Worm (Caenorhabditis elegans) whole organism, late embryonic: Measurements from ENCODE around the gene srv-13.

Source experiments
- C08G9.2 ChIP-seq: sonication (generic microtip); optimal IDR thresholded peaks from 2 replicates; lab custom pipeline; 2016; ENCODE audit warnings: mild to moderate bottlenecking, missing genetic modification characterization, moderate library complexity, missing compliant biosample characterization
- C38D4.7 ChIP-seq: fragments of 200-800 bp; sonication (Bioruptor generic); optimal IDR thresholded peaks from 2 replicates; lab custom pipeline; 2018; ENCODE audit warnings: mild to moderate bottlenecking, missing genetic modification characterization, moderate library complexity, missing compliant biosample characterization
- K02D7.2 ChIP-seq: sonication (generic microtip); optimal IDR thresholded peaks from 2 replicates; lab custom pipeline; 2017; ENCODE audit warnings: mild to moderate bottlenecking, missing genetic modification characterization, missing compliant biosample characterization
- ahr-1 ChIP-seq: sonication (generic microtip); optimal IDR thresholded peaks from 2 replicates; lab custom pipeline; 2016; ENCODE audit warnings: missing genetic modification characterization, missing compliant biosample characterization
- ama-1 ChIP-seq: fragments of 150-350 bp; optimal IDR thresholded peaks from 2 replicates; lab custom pipeline; 2014
- ceh-14 ChIP-seq: sonication (generic microtip); optimal IDR thresholded peaks from 2 replicates; lab custom pipeline; 2016; ENCODE audit warnings: missing genotype, missing genetic modification characterization, missing compliant biosample characterization
- ceh-22 ChIP-seq: sonication (generic microtip); optimal IDR thresholded peaks from 2 replicates; lab custom pipeline; 2017; ENCODE audit warnings: missing biosample characterization, missing genetic modification characterization
- ceh-24 ChIP-seq: sonication (generic microtip); optimal IDR thresholded peaks from 2 replicates; lab custom pipeline; 2016; ENCODE audit warnings: mild to moderate bottlenecking, missing genetic modification characterization, missing compliant biosample characterization
- ceh-31 ChIP-seq: sonication (generic microtip); optimal IDR thresholded peaks from 2 replicates; lab custom pipeline; 2016; ENCODE audit warnings: missing genetic modification characterization, missing compliant biosample characterization
- ceh-45 ChIP-seq: fragments of 200-800 bp; sonication (Bioruptor generic); IDR thresholded peaks from 2 replicates; pipeline ENCODE4 v1.3.6; 2022; ENCODE audit warnings: missing genetic modification reagents, missing genetic modification characterization, missing compliant biosample characterization
- ceh-9 ChIP-seq: sonication (generic microtip); optimal IDR thresholded peaks from 2 replicates; lab custom pipeline; 2016; ENCODE audit warnings: mild to moderate bottlenecking, missing genetic modification characterization, inconsistent platforms, missing compliant biosample characterization
- che-1 ChIP-seq: sonication (generic microtip); optimal IDR thresholded peaks from 2 replicates; lab custom pipeline; 2016; ENCODE audit warnings: mild to moderate bottlenecking, missing genetic modification characterization, missing compliant biosample characterization
- dve-1 ChIP-seq: sonication (generic microtip); optimal IDR thresholded peaks from 2 replicates; lab custom pipeline; 2017; ENCODE audit warnings: antibody characterized with exemption, mild to moderate bottlenecking, missing genetic modification characterization, missing compliant biosample characterization
- elt-4 ChIP-seq: sonication (generic microtip); optimal IDR thresholded peaks from 2 replicates; lab custom pipeline; 2016; ENCODE audit warnings: missing genetic modification characterization, missing compliant biosample characterization
- ets-4 ChIP-seq: sonication (generic microtip); optimal IDR thresholded peaks from 2 replicates; lab custom pipeline; 2016; ENCODE audit warnings: missing genetic modification characterization, missing compliant biosample characterization
- eyg-1 ChIP-seq: sonication (generic microtip); optimal IDR thresholded peaks from 2 replicates; lab custom pipeline; 2016; ENCODE audit warnings: missing genotype, missing genetic modification characterization, missing compliant biosample characterization
- fax-1 ChIP-seq: sonication (generic microtip); optimal IDR thresholded peaks from 2 replicates; lab custom pipeline; 2016; ENCODE audit warnings: missing genotype, missing genetic modification characterization, missing compliant biosample characterization
- fkh-10 ChIP-seq: fragments of 150-350 bp; optimal IDR thresholded peaks from 2 replicates; lab custom pipeline; 2014; ENCODE audit warnings: missing biosample characterization, missing genetic modification reagents, missing genetic modification characterization
- fkh-6 ChIP-seq: sonication (generic microtip); optimal IDR thresholded peaks from 2 replicates; lab custom pipeline; 2016; ENCODE audit warnings: missing genetic modification characterization, missing compliant biosample characterization
- hlh-13 ChIP-seq: fragments of 200-800 bp; sonication (Bioruptor generic); optimal IDR thresholded peaks from 2 replicates; lab custom pipeline; 2018; ENCODE audit warnings: mild to moderate bottlenecking, missing genetic modification characterization, missing compliant biosample characterization
- hlh-30 ChIP-seq: sonication (generic microtip); optimal IDR thresholded peaks from 2 replicates; lab custom pipeline; 2017; ENCODE audit warnings: antibody characterized with exemption, missing genetic modification characterization, missing compliant biosample characterization; ENCODE audit not compliant: insufficient read depth
- hlh-8 ChIP-seq: sonication (generic microtip); optimal IDR thresholded peaks from 2 replicates; lab custom pipeline; 2016; ENCODE audit warnings: missing genotype, missing genetic modification characterization, missing compliant biosample characterization
- madf-2 ChIP-seq: sonication (generic microtip); optimal IDR thresholded peaks from 2 replicates; lab custom pipeline; 2017; ENCODE audit warnings: missing genetic modification characterization, missing compliant biosample characterization
- mec-3 ChIP-seq: sonication (generic microtip); optimal IDR thresholded peaks from 2 replicates; lab custom pipeline; 2016; ENCODE audit warnings: borderline replicate concordance, missing genetic modification characterization, missing compliant biosample characterization
- nfya-1 ChIP-seq: sonication (generic microtip); optimal IDR thresholded peaks from 2 replicates; lab custom pipeline; 2017; ENCODE audit warnings: missing genetic modification characterization, mild to moderate bottlenecking, missing compliant biosample characterization, antibody characterized with exemption, moderate library complexity
- npax-4 ChIP-seq: sonication (generic microtip); optimal IDR thresholded peaks from 2 replicates; lab custom pipeline; 2016; ENCODE audit warnings: missing genetic modification characterization, missing compliant biosample characterization
- odd-2 ChIP-seq: sonication (generic microtip); optimal IDR thresholded peaks from 2 replicates; lab custom pipeline; 2017; ENCODE audit warnings: antibody characterized with exemption, mild to moderate bottlenecking, missing genetic modification characterization, missing compliant biosample characterization
- pat-9 ChIP-seq: fragments of 200-800 bp; sonication (Bioruptor generic); optimal IDR thresholded peaks from 2 replicates; lab custom pipeline; 2018; ENCODE audit warnings: mild to moderate bottlenecking, missing genetic modification characterization, moderate library complexity, missing compliant biosample characterization
- pha-2 ChIP-seq: sonication (generic microtip); optimal IDR thresholded peaks from 2 replicates; lab custom pipeline; 2017; ENCODE audit warnings: mild to moderate bottlenecking, missing genetic modification characterization, missing compliant biosample characterization
- pha-4 ChIP-seq: fragments of 150-350 bp; optimal IDR thresholded peaks from 2 replicates; lab custom pipeline; 2018; ENCODE audit warnings: missing biosample characterization, missing genetic modification reagents, missing genetic modification characterization
- pqm-1 ChIP-seq: sonication (generic microtip); optimal IDR thresholded peaks from 2 replicates; lab custom pipeline; 2016; ENCODE audit warnings: missing genetic modification characterization, missing compliant biosample characterization
- pros-1 ChIP-seq: fragments of 150-350 bp; optimal IDR thresholded peaks from 2 replicates; lab custom pipeline; 2014; ENCODE audit warnings: missing biosample characterization, missing genetic modification reagents, missing genetic modification characterization
- ref-2 ChIP-seq: sonication (generic microtip); optimal IDR thresholded peaks from 2 replicates; lab custom pipeline; 2016; ENCODE audit warnings: missing genetic modification characterization, missing compliant biosample characterization
- rnt-1 ChIP-seq: sonication (generic microtip); optimal IDR thresholded peaks from 2 replicates; lab custom pipeline; 2016; ENCODE audit warnings: missing genetic modification characterization, missing compliant biosample characterization
- sox-2 ChIP-seq: fragments of 200-800 bp; sonication (Bioruptor generic); IDR thresholded peaks from 2 replicates; pipeline ENCODE4 v1.3.6; 2022; ENCODE audit warnings: missing genetic modification reagents, missing genetic modification characterization, missing compliant biosample characterization
- sox-4 ChIP-seq: sonication (generic microtip); optimal IDR thresholded peaks from 2 replicates; lab custom pipeline; 2017; ENCODE audit warnings: mild to moderate bottlenecking, missing genetic modification characterization, inconsistent platforms, missing compliant biosample characterization
- tbx-7 ChIP-seq: sonication (generic microtip); optimal IDR thresholded peaks from 2 replicates; lab custom pipeline; 2016; ENCODE audit warnings: missing genotype, missing genetic modification characterization, missing compliant biosample characterization
- ttx-3 ChIP-seq: sonication (generic microtip); optimal IDR thresholded peaks from 2 replicates; lab custom pipeline; 2016; ENCODE audit warnings: missing genetic modification reagents, missing genetic modification characterization, missing compliant biosample characterization
- unc-3 ChIP-seq, 2 experiments: fragments of 200-800 bp in 1 of 2; sonication (Bioruptor generic) in 1 of 2; sonication (generic microtip) in 1 of 2; conservative IDR thresholded peaks in 1 of 2; optimal IDR thresholded peaks in 1 of 2; 2 replicates each; pipeline versions ENCODE4 v1.3.6 to Lab custom; 2016 to 2022; ENCODE audit warnings: missing compliant biosample characterization in 2 of 2, missing genetic modification characterization in 2 of 2, missing genetic modification reagents in 1 of 2
- unc-42 ChIP-seq: sonication (generic microtip); optimal IDR thresholded peaks from 2 replicates; lab custom pipeline; 2016; ENCODE audit warnings: missing genotype, missing genetic modification characterization, missing compliant biosample characterization
- zip-5 ChIP-seq: sonication (generic microtip); optimal IDR thresholded peaks from 2 replicates; lab custom pipeline; 2016; ENCODE audit warnings: missing genetic modification characterization, missing compliant biosample characterization

srv-13 gene

DNA sequence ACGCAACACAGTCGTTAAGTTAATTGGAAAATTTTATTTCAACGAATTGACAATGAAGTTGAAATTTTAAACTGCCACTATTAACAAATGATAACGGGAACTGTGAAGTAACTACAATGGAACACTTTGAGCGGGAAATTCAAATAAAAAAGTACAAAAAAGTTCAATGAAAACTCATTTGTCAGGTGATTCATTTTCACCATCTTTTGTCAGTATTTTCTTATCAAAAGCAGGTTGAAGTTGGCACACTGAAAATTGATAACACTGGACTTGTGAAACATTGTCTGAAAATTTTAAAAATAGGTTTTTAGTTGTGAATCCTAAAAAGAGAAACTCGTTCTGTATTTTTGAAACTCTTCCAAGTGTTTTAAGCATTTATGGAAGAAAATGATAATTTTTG, 28.5 kb downstream of the srv-13 start:
- TF ChIP-seq ceh-9 (tag; lab: Kevin White, UChicago) (no peak), ceh-22 (tag; lab: Kevin White, UChicago) (no peak), ahr-1 (no peak), hlh-8 (tag; lab: Kevin White, UChicago) (no peak), ceh-24 (tag; lab: Kevin White, UChicago) (no peak), pha-2 (tag; lab: Kevin White, UChicago) (no peak), fkh-6 (no peak), madf-2 (no peak), ref-2 (tag; lab: Kevin White, UChicago) (no peak), ama-1 (lab: Kevin White, UChicago) (no peak), sox-4 (tag; lab: Kevin White, UChicago) (no peak), mec-3 (no peak), npax-4 (tag; lab: Kevin White, UChicago) (no peak), hlh-30 (tag; lab: Kevin White, UChicago) (no peak), fax-1 (tag; lab: Kevin White, UChicago) (no peak), hlh-13 (GFP tag; lab: Kevin White, UChicago) (no peak), tbx-7 (tag; lab: Kevin White, UChicago) (no peak), pros-1 (tag; lab: Kevin White, UChicago) (no peak), ceh-31 (tag; lab: Kevin White, UChicago) (no peak), ttx-3 (tag; lab: Kevin White, UChicago) (no peak)

DNA sequence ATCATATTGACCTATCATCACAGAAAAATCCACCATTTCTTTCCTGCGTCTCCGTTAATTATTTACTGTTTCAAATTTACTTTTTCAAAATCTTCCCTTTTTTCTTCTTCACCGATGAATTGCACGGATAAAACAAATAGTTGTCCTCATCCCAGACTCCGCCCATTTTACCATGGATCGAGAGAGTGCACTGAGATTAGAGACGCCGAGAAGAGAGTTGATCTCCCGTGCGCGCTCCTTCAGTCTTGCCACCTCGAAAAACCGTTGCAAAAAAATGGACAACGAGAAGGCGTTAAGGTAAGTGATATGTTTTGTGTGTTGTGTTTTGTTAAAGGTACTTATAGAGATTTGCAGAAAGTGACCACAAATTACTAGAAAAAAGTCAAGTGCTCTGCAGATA, 33.1 kb downstream of the srv-13 start, which contains the start of gene dlc-5:
Gene dlc-5 (plus strand): TSS at position 154 of the 400 bp plus-strand sequence.
- TF ChIP-seq ceh-9 (tag; lab: Kevin White, UChicago) (no peak), pqm-1 (tag; lab: Kevin White, UChicago) (no peak), sox-2 (GFP tag; lab: Robert Waterston, UW) (no peak), ahr-1 (no peak), unc-42 (tag; lab: Kevin White, UChicago) (no peak), nfya-1 (tag; lab: Kevin White, UChicago) (no peak), pha-4 (tag; lab: Kevin White, UChicago) (no peak), C08G9.2 (tag; lab: Kevin White, UChicago) (no peak), ttx-3 (tag; lab: Kevin White, UChicago) (no peak), fkh-10 (GFP tag; lab: Kevin White, UChicago) (no peak), K02D7.2 (tag; lab: Kevin White, UChicago) (no peak), hlh-13 (GFP tag; lab: Kevin White, UChicago) (no peak), rnt-1 (no peak), ceh-31 (tag; lab: Kevin White, UChicago) (no peak), ceh-24 (tag; lab: Kevin White, UChicago) (no peak), pat-9 (tag; lab: Kevin White, UChicago) (no peak), pros-1 (tag; lab: Kevin White, UChicago) (no peak), che-1 (tag; lab: Kevin White, UChicago) (no peak), unc-3 (GFP tag; conservative IDR thresholded peaks at IDR 0.05; lab: Robert Waterston, UW) (no peak), unc-3 (tag; optimal IDR thresholded peaks at IDR 0.05; lab: Kevin White, UChicago) (no peak)

DNA sequence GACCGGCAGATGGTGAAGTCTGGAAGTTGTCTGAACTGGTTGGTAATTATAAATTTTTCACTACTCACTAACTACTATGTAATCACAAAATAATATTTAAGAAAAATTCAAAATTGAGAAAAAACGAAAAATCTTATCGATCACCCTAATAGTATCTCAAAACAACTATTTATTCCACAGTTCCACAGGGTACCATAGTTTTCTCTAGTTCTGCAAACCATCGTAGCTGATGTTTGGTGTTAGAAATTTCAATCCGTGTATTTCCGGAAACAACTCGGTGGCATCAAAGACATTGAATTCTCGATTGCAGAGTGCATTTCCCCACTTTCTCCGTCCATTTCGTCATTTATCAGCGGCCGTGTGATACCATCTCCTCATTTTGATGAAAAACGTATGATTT, 36.6 kb downstream of the srv-13 start, which contains the start of gene Y73B6BL.31:
Gene Y73B6BL.31 (plus strand): TSS at position 301 of the 400 bp plus-strand sequence.
- TF ChIP-seq zip-5 (tag; lab: Kevin White, UChicago) (no peak), pha-2 (tag; lab: Kevin White, UChicago) (no peak), ceh-45 (GFP tag; lab: Robert Waterston, UW) (no peak), odd-2 (tag; lab: Kevin White, UChicago) (no peak), dve-1 (tag; lab: Kevin White, UChicago) (no peak), che-1 (tag; lab: Kevin White, UChicago) (no peak), elt-4 (tag; lab: Kevin White, UChicago) (no peak), ets-4 (no peak), unc-3 (GFP tag; conservative IDR thresholded peaks at IDR 0.05; lab: Robert Waterston, UW) (no peak), unc-3 (tag; optimal IDR thresholded peaks at IDR 0.05; lab: Kevin White, UChicago) (no peak), K02D7.2 (tag; lab: Kevin White, UChicago) (no peak), sox-4 (tag; lab: Kevin White, UChicago) (no peak), C38D4.7 (no peak), unc-42 (tag; lab: Kevin White, UChicago) (no peak), ref-2 (tag; lab: Kevin White, UChicago) (no peak), eyg-1 (no peak), ceh-14 (tag; lab: Kevin White, UChicago) (no peak), hlh-13 (GFP tag; lab: Kevin White, UChicago) (no peak), hlh-8 (tag; lab: Kevin White, UChicago) (no peak)
